Fruit fly (Drosophila melanogaster) whole organism, embryonic: ENCODE measurements around the gene RhoGAP19D.

Experiments used
- Atf3 ChIP-seq: fragments of 200-800 bp; sonication (Bioruptor generic); optimal IDR thresholded peaks from 3 replicates; lab custom pipeline; 2016; ENCODE audit warnings: missing biosample characterization, missing genetic modification characterization
- CG1024 ChIP-seq: fragments of 200-800 bp; sonication (Bioruptor generic); IDR thresholded peaks from 2 replicates; pipeline ENCODE4 v1.3.6; 2022; ENCODE audit warnings: missing biosample characterization, missing genetic modification characterization
- CG10366 ChIP-seq: fragments of 200-800 bp; sonication (Bioruptor generic); IDR thresholded peaks from 2 replicates; pipeline ENCODE4 v1.3.6; 2022; ENCODE audit warnings: missing biosample characterization, missing genetic modification characterization
- CG11093 ChIP-seq: fragments of 200-800 bp; sonication (Bioruptor generic); IDR thresholded peaks from 3 replicates; pipeline ENCODE4 v1.3.6; 2022; ENCODE audit warnings: missing biosample characterization, missing genetic modification characterization
- CG11456 ChIP-seq: fragments of 200-800 bp; sonication (Bioruptor generic); IDR thresholded peaks from 3 replicates; pipeline ENCODE4 v1.3.6; 2022; ENCODE audit warnings: missing biosample characterization, missing genetic modification characterization
- CG11560 ChIP-seq: fragments of 200-800 bp; sonication (Bioruptor generic); IDR thresholded peaks from 3 replicates; pipeline ENCODE4 v1.3.6; 2022; ENCODE audit warnings: missing biosample characterization, missing genetic modification characterization
- CG11723 ChIP-seq: fragments of 200-800 bp; sonication (Bioruptor generic); optimal IDR thresholded peaks from 2 replicates; lab custom pipeline; 2017; ENCODE audit warnings: missing biosample characterization, mild to moderate bottlenecking, missing genetic modification characterization
- CG12769 ChIP-seq: fragments of 200-800 bp; sonication (Bioruptor generic); optimal IDR thresholded peaks from 2 replicates; lab custom pipeline; 2019; ENCODE audit warnings: missing biosample characterization, mild to moderate bottlenecking, missing genetic modification characterization, moderate library complexity
- CG13296 ChIP-seq: fragments of 200-800 bp; sonication (Bioruptor generic); optimal IDR thresholded peaks from 3 replicates; lab custom pipeline; 2018; ENCODE audit warnings: missing biosample characterization, mild to moderate bottlenecking, missing genetic modification characterization
- CG13624 ChIP-seq: fragments of 200-800 bp; sonication (Bioruptor generic); optimal IDR thresholded peaks from 2 replicates; lab custom pipeline; 2016; ENCODE audit warnings: missing biosample characterization, missing genetic modification characterization
- CG14014 ChIP-seq: fragments of 200-800 bp; sonication (Bioruptor generic); IDR thresholded peaks from 2 replicates; pipeline ENCODE4 v1.3.6; 2022; ENCODE audit warnings: missing biosample characterization, missing genetic modification characterization
- CG1529 ChIP-seq: fragments of 200-800 bp; sonication (Bioruptor generic); optimal IDR thresholded peaks from 3 replicates; lab custom pipeline; 2018; ENCODE audit warnings: missing biosample characterization, missing genetic modification characterization
- CG15479 ChIP-seq: fragments of 200-800 bp; sonication (Bioruptor generic); optimal IDR thresholded peaks from 3 replicates; lab custom pipeline; 2019; ENCODE audit warnings: missing biosample characterization, mild to moderate bottlenecking, missing genetic modification characterization, moderate library complexity
- CG15601 ChIP-seq: fragments of 200-800 bp; sonication (Bioruptor generic); optimal IDR thresholded peaks from 3 replicates; lab custom pipeline; 2019; ENCODE audit warnings: missing biosample characterization, mild to moderate bottlenecking, missing genetic modification characterization, moderate library complexity
- CG17361 ChIP-seq: fragments of 200-800 bp; sonication (Bioruptor generic); IDR thresholded peaks from 3 replicates; pipeline ENCODE4 v1.3.6; 2022; ENCODE audit warnings: missing biosample characterization, missing genetic modification characterization
- CG2678 ChIP-seq: fragments of 200-800 bp; sonication (Bioruptor generic); optimal IDR thresholded peaks from 3 replicates; lab custom pipeline; 2019; ENCODE audit warnings: missing biosample characterization, mild to moderate bottlenecking, missing genetic modification characterization, moderate library complexity
- CG32767 ChIP-seq: fragments of 200-800 bp; sonication (Bioruptor generic); IDR thresholded peaks from 2 replicates; pipeline ENCODE4 v1.3.6; 2022; ENCODE audit warnings: missing biosample characterization, missing genetic modification characterization
- CG5953 ChIP-seq: fragments of 200-800 bp; sonication (Bioruptor generic); IDR thresholded peaks from 2 replicates; pipeline ENCODE4 v1.3.6; 2022; ENCODE audit warnings: missing biosample characterization, missing genetic modification characterization
- CG6689 ChIP-seq: fragments of 200-800 bp; sonication (Bioruptor generic); IDR thresholded peaks from 2 replicates; pipeline ENCODE4 v1.3.6; 2022; ENCODE audit warnings: missing biosample characterization, missing genetic modification characterization
- CG6791 ChIP-seq: fragments of 200-800 bp; sonication (Bioruptor generic); IDR thresholded peaks from 3 replicates; pipeline ENCODE4 v1.3.6; 2022; ENCODE audit warnings: missing biosample characterization, missing genetic modification characterization; ENCODE audit not compliant: partially characterized antibody
- CG7357 ChIP-seq: fragments of 200-800 bp; sonication (Bioruptor generic); IDR thresholded peaks from 3 replicates; pipeline ENCODE4 v1.3.6; 2022; ENCODE audit warnings: missing biosample characterization, missing genetic modification characterization
- CG8388 ChIP-seq: fragments of 200-800 bp; sonication (Bioruptor generic); optimal IDR thresholded peaks from 2 replicates; lab custom pipeline; 2019; ENCODE audit warnings: missing biosample characterization, mild to moderate bottlenecking, missing genetic modification characterization, moderate library complexity
- CG8944 ChIP-seq: fragments of 200-800 bp; sonication (Bioruptor generic); optimal IDR thresholded peaks from 3 replicates; lab custom pipeline; 2016; ENCODE audit warnings: missing biosample characterization, missing genetic modification characterization
- CG9876 ChIP-seq: fragments of 200-800 bp; sonication (Bioruptor generic); optimal IDR thresholded peaks from 2 replicates; lab custom pipeline; 2016; ENCODE audit warnings: missing biosample characterization, missing genetic modification characterization
- CTCF ChIP-seq: fragments of 200-800 bp; sonication (Bioruptor generic); optimal IDR thresholded peaks from 2 replicates; lab custom pipeline; 2017; ENCODE audit warnings: missing biosample characterization, mild to moderate bottlenecking, missing genetic modification characterization, moderate library complexity
- GATAe ChIP-seq: fragments of 200-800 bp; sonication (Bioruptor generic); conservative IDR thresholded peaks from 2 replicates; pipeline ENCODE4 v1.3.6; 2022; ENCODE audit warnings: missing biosample characterization, missing genetic modification characterization
- Lpt ChIP-seq: fragments of >200 bp; optimal IDR thresholded peaks from 2 replicates; lab custom pipeline; 2018; ENCODE audit warnings: missing biosample characterization, missing genetic modification characterization
- Nf-YA ChIP-seq: fragments of 200-800 bp; sonication (Bioruptor generic); IDR thresholded peaks from 2 replicates; pipeline ENCODE4 v1.3.6; 2022; ENCODE audit warnings: missing biosample characterization, missing genetic modification characterization
- Nf-YC ChIP-seq: fragments of 200-800 bp; optimal IDR thresholded peaks from 3 replicates; lab custom pipeline; 2019; ENCODE audit warnings: missing biosample characterization, mild to moderate bottlenecking, missing genetic modification characterization, moderate library complexity
- Ptx1 ChIP-seq: fragments of 200-800 bp; sonication (Bioruptor generic); IDR thresholded peaks from 2 replicates; pipeline ENCODE4 v1.3.6; 2022; ENCODE audit warnings: missing biosample characterization, missing genetic modification characterization
- Sox100B ChIP-seq: fragments of 200-800 bp; sonication (Bioruptor generic); optimal IDR thresholded peaks from 3 replicates; lab custom pipeline; 2018; ENCODE audit warnings: missing biosample characterization, mild to moderate bottlenecking, missing genetic modification characterization
- Taf1 ChIP-seq: fragments of 200-800 bp; sonication (Bioruptor generic); IDR thresholded peaks from 2 replicates; pipeline ENCODE4 v1.3.6; 2022; ENCODE audit warnings: missing biosample characterization, missing genetic modification characterization
- Xrp1 ChIP-seq: fragments of 200-800 bp; sonication (Bioruptor generic); IDR thresholded peaks from 2 replicates; pipeline ENCODE4 v1.3.6; 2022; ENCODE audit warnings: missing biosample characterization, missing genetic modification characterization
- ato ChIP-seq: fragments of 200-800 bp; sonication (Bioruptor generic); IDR thresholded peaks from 2 replicates; pipeline ENCODE4 v1.3.6; 2022; ENCODE audit warnings: missing biosample characterization, missing genetic modification characterization; ENCODE audit not compliant: partially characterized antibody
- bowl ChIP-seq: fragments of 200-800 bp; sonication (Bioruptor generic); IDR thresholded peaks from 2 replicates; pipeline ENCODE4 v1.3.6; 2022; ENCODE audit warnings: missing biosample characterization, missing genetic modification characterization
- chif ChIP-seq, 2 experiments: fragments of 200-800 bp; sonication (Bioruptor generic); optimal IDR thresholded peaks; 3 replicates each; lab custom pipeline; 2016; ENCODE audit warnings: missing biosample characterization in 2 of 2, missing genetic modification characterization in 2 of 2
- chn ChIP-seq: fragments of 200-800 bp; sonication (Bioruptor generic); optimal IDR thresholded peaks from 2 replicates; lab custom pipeline; 2016; ENCODE audit warnings: missing biosample characterization, missing genetic modification characterization
- ems ChIP-seq: fragments of 200-800 bp; sonication (Bioruptor generic); optimal IDR thresholded peaks from 3 replicates; lab custom pipeline; 2016; ENCODE audit warnings: missing biosample characterization, missing genetic modification characterization
- exex ChIP-seq: fragments of 200-800 bp; sonication (Bioruptor generic); optimal IDR thresholded peaks from 4 replicates; lab custom pipeline; 2018; ENCODE audit warnings: missing biosample characterization, mild to moderate bottlenecking, missing genetic modification characterization, moderate library complexity
- gcm ChIP-seq: fragments of 200-800 bp; sonication (Bioruptor generic); optimal IDR thresholded peaks from 2 replicates; lab custom pipeline; 2019; ENCODE audit warnings: missing biosample characterization, mild to moderate bottlenecking, missing genetic modification characterization, moderate library complexity
- gcm2 ChIP-seq: fragments of 200-800 bp; sonication (Bioruptor generic); optimal IDR thresholded peaks from 2 replicates; lab custom pipeline; 2016; ENCODE audit warnings: missing biosample characterization, missing genetic modification characterization
- grn ChIP-seq: fragments of 200-800 bp; sonication (Bioruptor generic); optimal IDR thresholded peaks from 3 replicates; lab custom pipeline; 2017; ENCODE audit warnings: missing biosample characterization, missing genetic modification characterization
- h ChIP-seq: fragments of >200 bp; optimal IDR thresholded peaks from 2 replicates; lab custom pipeline; 2017
- her ChIP-seq: fragments of 200-800 bp; sonication (Bioruptor generic); optimal IDR thresholded peaks from 2 replicates; lab custom pipeline; 2016; ENCODE audit warnings: missing biosample characterization, missing genetic modification characterization
- kah ChIP-seq: fragments of 200-800 bp; sonication (Bioruptor generic); optimal IDR thresholded peaks from 2 replicates; lab custom pipeline; 2018; ENCODE audit warnings: missing biosample characterization, mild to moderate bottlenecking, missing genetic modification characterization
- knrl ChIP-seq: fragments of 200-800 bp; sonication (Bioruptor generic); IDR thresholded peaks from 3 replicates; pipeline ENCODE4 v1.3.6; 2022; ENCODE audit warnings: missing biosample characterization, missing genetic modification characterization; ENCODE audit not compliant: partially characterized antibody
- nerfin-1 ChIP-seq: fragments of 200-800 bp; sonication (Bioruptor generic); optimal IDR thresholded peaks from 3 replicates; lab custom pipeline; 2019; ENCODE audit warnings: missing biosample characterization, mild to moderate bottlenecking, missing genetic modification characterization, moderate library complexity
- pum ChIP-seq: fragments of 200-800 bp; sonication (Bioruptor generic); optimal IDR thresholded peaks from 2 replicates; lab custom pipeline; 2016; ENCODE audit warnings: missing biosample characterization, missing genetic modification characterization
- ro ChIP-seq: fragments of 200-800 bp; sonication (Bioruptor generic); IDR thresholded peaks from 2 replicates; pipeline ENCODE4 v1.3.6; 2022; ENCODE audit warnings: missing biosample characterization, missing genetic modification characterization
- tio ChIP-seq: fragments of 200-800 bp; sonication (Bioruptor generic); optimal IDR thresholded peaks from 2 replicates; lab custom pipeline; 2017; ENCODE audit warnings: missing biosample characterization, missing genetic modification characterization, inconsistent platforms
- toy ChIP-seq: fragments of 200-800 bp; sonication (Bioruptor generic); IDR thresholded peaks from 2 replicates; pipeline ENCODE4 v1.3.6; 2022; ENCODE audit warnings: missing biosample characterization, missing genetic modification characterization
- trh ChIP-seq: fragments of 200-800 bp; sonication (Bioruptor generic); optimal IDR thresholded peaks from 2 replicates; lab custom pipeline; 2016; ENCODE audit warnings: missing biosample characterization, missing genetic modification characterization
- wek ChIP-seq: fragments of 200-800 bp; sonication (Bioruptor generic); optimal IDR thresholded peaks from 3 replicates; lab custom pipeline; 2018; ENCODE audit warnings: missing biosample characterization, mild to moderate bottlenecking, missing genetic modification characterization, moderate library complexity

RhoGAP19D gene

dm6 chrX:20480382-20480781 lies 30.1 kb downstream of the RhoGAP19D start (continued):
- TF ChIP-seq CG15601 (tag; lab: Kevin White, UChicago) (no peak), Lpt (GFP tag; lab: Kevin White, UChicago) (no peak), CG1529 (GFP tag; lab: Kevin White, UChicago) (no peak), CTCF (GFP tag; lab: Kevin White, UChicago) (no peak), chif (GFP tag; optimal IDR thresholded peaks at IDR 0.05; lab: Kevin White, UChicago) (peak; percentile 72 to 80), CG11093 (GFP tag; lab: Robert Waterston, UW) (no peak), Nf-YA (GFP tag; lab: Robert Waterston, UW) (0 out of 2 replicates have a peak, but pooled peaks have one; percentile 27), Nf-YC (tag; lab: Kevin White, UChicago) (no peak), gcm (GFP tag; lab: Kevin White, UChicago) (peak; percentile 46), CG15479 (GFP tag; lab: Kevin White, UChicago) (peak; percentile 4), CG10366 (GFP tag; lab: Robert Waterston, UW) (peak; percentile 78), Xrp1 (GFP tag; lab: Robert Waterston, UW) (peak; percentile 72), Taf1 (no peak), CG2678 (tag; lab: Kevin White, UChicago) (no peak), CG6689 (GFP tag; lab: Robert Waterston, UW) (peak; percentile 54; the same call in 1 of the 2 replicates), CG5953 (GFP tag; lab: Robert Waterston, UW) (no peak), CG11560 (tag; lab: Robert Waterston, UW) (no peak), CG8944 (GFP tag; lab: Kevin White, UChicago) (peak; percentile 76), bowl (GFP tag; lab: Robert Waterston, UW) (peak; percentile 68; the same call in 1 of the 2 replicates), toy (no peak), CG14014 (GFP tag; lab: Robert Waterston, UW) (peak; percentile 81), ato (GFP tag; lab: Robert Waterston, UW) (no peak), CG12769 (tag; lab: Kevin White, UChicago) (no peak), grn (no peak), her (GFP tag; lab: Kevin White, UChicago) (peak; percentile 65), CG1024 (GFP tag; lab: Robert Waterston, UW) (0 out of 2 replicates have a peak, but pooled peaks have one; percentile 16), knrl (GFP tag; lab: Robert Waterston, UW) (no peak), CG11456 (GFP tag; lab: Robert Waterston, UW) (0 out of 3 replicates have a peak, but pooled peaks have one; percentile 43), trh (peak; percentile 36), GATAe (GFP tag; lab: Robert Waterston, UW) (no peak), CG32767 (GFP tag; lab: Robert Waterston, UW) (peak; percentile 64), h (lab: Kevin White, UChicago) (no peak), Atf3 (GFP tag; lab: Kevin White, UChicago) (peak; percentile 68), exex (tag; lab: Kevin White, UChicago) (no peak), CG13624 (peak; percentile 70), tio (no peak), CG11723 (GFP tag; lab: Kevin White, UChicago) (no peak), nerfin-1 (tag; lab: Kevin White, UChicago) (no peak), CG9876 (GFP tag; lab: Kevin White, UChicago) (peak; percentile 45), chn (GFP tag; lab: Kevin White, UChicago) (peak; percentile 76), CG13296 (GFP tag; lab: Kevin White, UChicago) (no peak), ems (GFP tag; lab: Kevin White, UChicago) (peak; percentile 73), CG8388 (GFP tag; lab: Kevin White, UChicago) (peak; percentile 73), ro (GFP tag; lab: Robert Waterston, UW) (no peak), Sox100B (GFP tag; lab: Kevin White, UChicago) (no peak), CG7357 (GFP tag; lab: Robert Waterston, UW) (peak; percentile 58; the same call in 1 of the 3 replicates), pum (GFP tag; lab: Kevin White, UChicago) (no peak), kah (GFP tag; lab: Kevin White, UChicago) (no peak), wek (GFP tag; lab: Kevin White, UChicago) (peak; percentile 19), CG6791 (GFP tag; lab: Robert Waterston, UW) (no peak), Ptx1 (GFP tag; lab: Robert Waterston, UW) (peak; percentile 38; the same call in 1 of the 2 replicates), CG17361 (GFP tag; lab: Robert Waterston, UW) (no peak), gcm2 (peak; percentile 29)
